Fruit fly (Drosophila melanogaster) whole organism, prepupa: ENCODE results near the gene Acph-1.
A peak's percentile ranks its signal among the peaks of the same experiment; 100 is the strongest.

Experiments used
- CG16779 ChIP-seq: fragments of 200-800 bp; sonication (Bioruptor generic); optimal IDR thresholded peaks from 3 replicates; lab custom pipeline; 2017; ENCODE audit warnings: missing biosample characterization, mild to moderate bottlenecking, missing genetic modification characterization
- CG8119 ChIP-seq: fragments of 200-800 bp; sonication (Bioruptor generic); IDR thresholded peaks from 3 replicates; pipeline ENCODE4 v1.3.6; 2022; ENCODE audit warnings: missing biosample characterization, missing genetic modification characterization
- Eip75B ChIP-seq: fragments of 200-800 bp; sonication (Bioruptor generic); optimal IDR thresholded peaks from 3 replicates; lab custom pipeline; 2016; ENCODE audit warnings: missing biosample characterization, missing genetic modification characterization
- Hr39 ChIP-seq: fragments of 200-800 bp; sonication (Bioruptor generic); optimal IDR thresholded peaks from 2 replicates; lab custom pipeline; 2016; ENCODE audit warnings: missing biosample characterization, missing genetic modification characterization
- Smox ChIP-seq: fragments of 200-800 bp; sonication (Bioruptor generic); optimal IDR thresholded peaks from 3 replicates; lab custom pipeline; 2016; ENCODE audit warnings: missing biosample characterization, missing genetic modification characterization
- Sox14 ChIP-seq: fragments of 200-800 bp; sonication (Bioruptor generic); optimal IDR thresholded peaks from 3 replicates; lab custom pipeline; 2016; ENCODE audit warnings: missing biosample characterization, missing genetic modification characterization
- achi ChIP-seq: fragments of 200-800 bp; sonication (Bioruptor generic); optimal IDR thresholded peaks from 3 replicates; lab custom pipeline; 2016; ENCODE audit warnings: missing biosample characterization, missing genetic modification characterization
- acj6 ChIP-seq: fragments of 200-800 bp; sonication (Bioruptor generic); optimal IDR thresholded peaks from 3 replicates; lab custom pipeline; 2016; ENCODE audit warnings: missing biosample characterization, missing genetic modification characterization
- cyc ChIP-seq: fragments of 200-800 bp; sonication (Bioruptor generic); optimal IDR thresholded peaks from 3 replicates; lab custom pipeline; 2016; ENCODE audit warnings: missing biosample characterization, missing genetic modification characterization
- spab ChIP-seq: fragments of 200-800 bp; sonication (Bioruptor generic); optimal IDR thresholded peaks from 2 replicates; lab custom pipeline; 2017; ENCODE audit warnings: missing biosample characterization, mild to moderate bottlenecking, missing genetic modification characterization, missing genetic modification reagents
- svp ChIP-seq: fragments of 200-800 bp; sonication (Bioruptor generic); peaks from one replicate; lab custom pipeline; 2016; ENCODE audit warnings: missing biosample characterization, missing genetic modification characterization

dm6 chr3R:30021559-30022451 lies 28.6 kb upstream of the Acph-1 start, which contains the start of gene Mgat2:
- TF ChIP-seq CG8119 (GFP tag; lab: Robert Waterston, UW), result peak; percentile 63; the same call in 2 of the 3 replicates
- TF ChIP-seq Smox, result no peak
- TF ChIP-seq CG16779, result peak; percentile 50
- TF ChIP-seq svp, result no peak
- TF ChIP-seq acj6 (GFP tag; lab: Kevin White, UChicago), result no peak
- TF ChIP-seq spab (GFP tag; lab: Kevin White, UChicago), result no peak
- TF ChIP-seq Hr39 (GFP tag; lab: Kevin White, UChicago), result no peak
- TF ChIP-seq Sox14 (GFP tag; lab: Kevin White, UChicago), result no peak
- TF ChIP-seq cyc (GFP tag; lab: Kevin White, UChicago), result no peak
- no peak for TF ChIP-seq achi (GFP tag; lab: Kevin White, UChicago)
- no peak for TF ChIP-seq Eip75B
